Fruit fly (Drosophila melanogaster) whole organism, wandering third instar larva: Measurements from ENCODE around the gene GNBP3.

ENCODE experiments used
- CG32264 ChIP-seq: fragments of 200-800 bp; sonication (Bioruptor generic); optimal IDR thresholded peaks from 2 replicates; lab custom pipeline; 2016; ENCODE audit warnings: missing biosample characterization, missing genetic modification characterization
- CG9705 ChIP-seq: fragments of 200-800 bp; sonication (Bioruptor generic); optimal IDR thresholded peaks from 2 replicates; lab custom pipeline; 2018; ENCODE audit warnings: missing biosample characterization, mild to moderate bottlenecking, missing genetic modification characterization
- Hr78 ChIP-seq: fragments of >200 bp; optimal IDR thresholded peaks from 2 replicates; lab custom pipeline; 2017; ENCODE audit warnings: missing biosample characterization, missing genetic modification characterization
- OdsH ChIP-seq: fragments of 200-800 bp; sonication (Bioruptor generic); optimal IDR thresholded peaks from 2 replicates; lab custom pipeline; 2016; ENCODE audit warnings: missing biosample characterization, mild to moderate bottlenecking, missing genetic modification characterization
- Rel ChIP-seq, 2 experiments: fragments of 200-800 bp; sonication (Bioruptor generic) in 1 of 2; optimal IDR thresholded peaks; 2 replicates in 1 of 2; 3 replicates in 1 of 2; lab custom pipeline; 2016 to 2019; ENCODE audit warnings: mild to moderate bottlenecking in 2 of 2, missing biosample characterization in 2 of 2, missing genetic modification characterization in 2 of 2, moderate library complexity in 1 of 2
- dmrt93B ChIP-seq: fragments of 200-800 bp; sonication (Bioruptor generic); optimal IDR thresholded peaks from 2 replicates; lab custom pipeline; 2018; ENCODE audit warnings: missing biosample characterization, mild to moderate bottlenecking, missing genetic modification characterization
- fru ChIP-seq: fragments of 200-800 bp; sonication (Bioruptor generic); optimal IDR thresholded peaks from 3 replicates; lab custom pipeline; 2016; ENCODE audit warnings: missing biosample characterization, mild to moderate bottlenecking, missing genetic modification characterization
- usp ChIP-seq: fragments of >200 bp; optimal IDR thresholded peaks from 2 replicates; lab custom pipeline; 2017; ENCODE audit warnings: missing biosample characterization, missing genetic modification characterization

dm6 chr3L:8913537-8914108 lies 41.2 kb upstream of the GNBP3 start:
- TF ChIP-seq fru (GFP tag; lab: Kevin White, UChicago) = peak; percentile 79
- TF ChIP-seq dmrt93B (GFP tag; lab: Kevin White, UChicago) = peak; percentile 51
- TF ChIP-seq OdsH = peak; percentile 63
- TF ChIP-seq CG32264 (GFP tag; lab: Kevin White, UChicago) = no peak
- no peak for TF ChIP-seq Rel (GFP tag; optimal IDR thresholded peaks at IDR 0.05; lab: Kevin White, UChicago)
- no peak for TF ChIP-seq Rel (tag; optimal IDR thresholded peaks at IDR 0.05; lab: Kevin White, UChicago)
- TF ChIP-seq Hr78 = no peak
- TF ChIP-seq usp (GFP tag; lab: Kevin White, UChicago) = no peak
- no peak for TF ChIP-seq CG9705 (GFP tag; lab: Kevin White, UChicago)
